Fruit fly (Drosophila melanogaster) whole organism, embryonic: Measurements from ENCODE around the gene CG43291.

Experiments
- CG10147 ChIP-seq: fragments of 200-800 bp; sonication (Bioruptor generic); optimal IDR thresholded peaks from 2 replicates; lab custom pipeline; 2019; ENCODE audit warnings: missing biosample characterization, mild to moderate bottlenecking, missing genetic modification characterization, moderate library complexity
- CG11504 ChIP-seq: fragments of 200-800 bp; sonication (Bioruptor generic); optimal IDR thresholded peaks from 3 replicates; lab custom pipeline; 2019; ENCODE audit warnings: missing biosample characterization, mild to moderate bottlenecking, missing genetic modification characterization, moderate library complexity
- CG1602 ChIP-seq: fragments of 200-800 bp; sonication (Bioruptor generic); optimal IDR thresholded peaks from 3 replicates; lab custom pipeline; 2016; ENCODE audit warnings: missing biosample characterization, missing genetic modification characterization
- CG17328 ChIP-seq: fragments of 200-800 bp; sonication (Bioruptor generic); IDR thresholded peaks from 2 replicates; pipeline ENCODE4 v1.3.6; 2022; ENCODE audit warnings: missing biosample characterization, missing genetic modification characterization
- CG18599 ChIP-seq: fragments of 200-800 bp; sonication (Bioruptor generic); optimal IDR thresholded peaks from 3 replicates; lab custom pipeline; 2017; ENCODE audit warnings: missing biosample characterization, missing genetic modification characterization, mild to moderate bottlenecking, moderate library complexity, missing genetic modification reagents
- CG18619 ChIP-seq: fragments of 200-800 bp; sonication (Bioruptor generic); optimal IDR thresholded peaks from 3 replicates; lab custom pipeline; 2017; ENCODE audit warnings: missing biosample characterization, mild to moderate bottlenecking, missing genetic modification characterization
- CG2678 ChIP-seq: fragments of 200-800 bp; sonication (Bioruptor generic); optimal IDR thresholded peaks from 3 replicates; lab custom pipeline; 2019; ENCODE audit warnings: missing biosample characterization, mild to moderate bottlenecking, missing genetic modification characterization, moderate library complexity
- CG32767 ChIP-seq: fragments of 200-800 bp; sonication (Bioruptor generic); IDR thresholded peaks from 2 replicates; pipeline ENCODE4 v1.3.6; 2022; ENCODE audit warnings: missing biosample characterization, missing genetic modification characterization
- CG3995 ChIP-seq: fragments of 200-800 bp; sonication (Bioruptor generic); optimal IDR thresholded peaks from 3 replicates; lab custom pipeline; 2016; ENCODE audit warnings: missing biosample characterization, missing genetic modification characterization
- CG4820 ChIP-seq: fragments of 200-800 bp; sonication (Bioruptor generic); optimal IDR thresholded peaks from 3 replicates; lab custom pipeline; 2016; ENCODE audit warnings: missing biosample characterization, missing genetic modification characterization
- CG6175 ChIP-seq: fragments of 200-800 bp; sonication (Bioruptor generic); IDR thresholded peaks from 3 replicates; pipeline ENCODE4 v1.3.6; 2022; ENCODE audit warnings: missing biosample characterization, missing genetic modification characterization
- CG6654 ChIP-seq: fragments of 200-800 bp; sonication (Bioruptor generic); optimal IDR thresholded peaks from 2 replicates; lab custom pipeline; 2017; ENCODE audit warnings: missing biosample characterization, mild to moderate bottlenecking, missing genetic modification characterization
- CG6689 ChIP-seq: fragments of 200-800 bp; sonication (Bioruptor generic); IDR thresholded peaks from 2 replicates; pipeline ENCODE4 v1.3.6; 2022; ENCODE audit warnings: missing biosample characterization, missing genetic modification characterization
- CG6813 ChIP-seq: fragments of 200-800 bp; sonication (Bioruptor generic); optimal IDR thresholded peaks from 2 replicates; lab custom pipeline; 2017; ENCODE audit warnings: missing biosample characterization, missing genetic modification characterization, mild to moderate bottlenecking, moderate library complexity, missing genetic modification reagents
- CG7271 ChIP-seq: fragments of 200-800 bp; sonication (Bioruptor generic); optimal IDR thresholded peaks from 2 replicates; lab custom pipeline; 2018; ENCODE audit warnings: missing biosample characterization, mild to moderate bottlenecking, missing genetic modification characterization, moderate library complexity
- CG8089 ChIP-seq: fragments of 200-800 bp; sonication (Bioruptor generic); optimal IDR thresholded peaks from 3 replicates; lab custom pipeline; 2016; ENCODE audit warnings: missing biosample characterization, missing genetic modification characterization
- CG8388 ChIP-seq: fragments of 200-800 bp; sonication (Bioruptor generic); optimal IDR thresholded peaks from 2 replicates; lab custom pipeline; 2019; ENCODE audit warnings: missing biosample characterization, mild to moderate bottlenecking, missing genetic modification characterization, moderate library complexity
- CG9932 ChIP-seq: fragments of 200-800 bp; sonication (Bioruptor generic); IDR thresholded peaks from 2 replicates; pipeline ENCODE4 v1.3.6; 2022; ENCODE audit warnings: missing biosample characterization, missing genetic modification characterization
- Camta ChIP-seq: fragments of 200-800 bp; sonication (Bioruptor generic); optimal IDR thresholded peaks from 2 replicates; lab custom pipeline; 2016; ENCODE audit warnings: missing biosample characterization, missing genetic modification characterization
- Drgx ChIP-seq: fragments of 200-800 bp; sonication (Bioruptor generic); IDR thresholded peaks from 2 replicates; pipeline ENCODE4 v1.3.6; 2022; ENCODE audit warnings: missing biosample characterization, missing genetic modification characterization
- Eip74EF ChIP-seq, 2 experiments: fragments of 200-800 bp in 1 of 2; fragments of >200 bp in 1 of 2; sonication (Bioruptor generic) in 1 of 2; optimal IDR thresholded peaks; 2 replicates each; lab custom pipeline; 2017 to 2019; ENCODE audit warnings: missing biosample characterization in 2 of 2, missing genetic modification characterization in 2 of 2, mild to moderate bottlenecking in 1 of 2, moderate library complexity in 1 of 2
- Fer1 ChIP-seq: fragments of 200-800 bp; sonication (Bioruptor generic); optimal IDR thresholded peaks from 2 replicates; lab custom pipeline; 2017; ENCODE audit warnings: missing biosample characterization, mild to moderate bottlenecking, missing genetic modification characterization
- Fer3 ChIP-seq: fragments of 200-800 bp; sonication (Bioruptor generic); optimal IDR thresholded peaks from 2 replicates; lab custom pipeline; 2018; ENCODE audit warnings: missing biosample characterization, mild to moderate bottlenecking, missing genetic modification characterization, moderate library complexity
- HHEX ChIP-seq: fragments of 200-800 bp; sonication (Bioruptor generic); optimal IDR thresholded peaks from 3 replicates; lab custom pipeline; 2017; ENCODE audit warnings: missing biosample characterization, mild to moderate bottlenecking, missing genetic modification characterization, missing genetic modification reagents
- Hmx ChIP-seq: fragments of 200-800 bp; sonication (Bioruptor generic); optimal IDR thresholded peaks from 2 replicates; lab custom pipeline; 2016; ENCODE audit warnings: missing biosample characterization, missing genetic modification characterization
- Nf-YC ChIP-seq: fragments of 200-800 bp; optimal IDR thresholded peaks from 3 replicates; lab custom pipeline; 2019; ENCODE audit warnings: missing biosample characterization, mild to moderate bottlenecking, missing genetic modification characterization, moderate library complexity
- Opbp ChIP-seq: fragments of 200-800 bp; sonication (Bioruptor generic); IDR thresholded peaks from 3 replicates; pipeline ENCODE4 v1.3.6; 2022; ENCODE audit warnings: missing biosample characterization, missing genetic modification characterization; ENCODE audit not compliant: partially characterized antibody
- Optix ChIP-seq: fragments of 200-800 bp; sonication (Bioruptor generic); IDR thresholded peaks from 3 replicates; pipeline ENCODE4 v1.3.6; 2022; ENCODE audit warnings: missing biosample characterization, missing genetic modification characterization
- Six4 ChIP-seq: fragments of 200-800 bp; sonication (Bioruptor generic); optimal IDR thresholded peaks from 2 replicates; lab custom pipeline; 2016; ENCODE audit warnings: missing biosample characterization, missing genetic modification characterization
- Spps ChIP-seq: fragments of 200-800 bp; sonication (Bioruptor generic); optimal IDR thresholded peaks from 2 replicates; lab custom pipeline; 2018; ENCODE audit warnings: missing biosample characterization, mild to moderate bottlenecking, missing genetic modification characterization
- Xbp1 ChIP-seq: fragments of 200-800 bp; sonication (Bioruptor generic); optimal IDR thresholded peaks from 3 replicates; lab custom pipeline; 2016; ENCODE audit warnings: missing biosample characterization, mild to moderate bottlenecking, missing genetic modification characterization
- bab2 ChIP-seq: fragments of 200-800 bp; sonication (Bioruptor generic); optimal IDR thresholded peaks from 2 replicates; lab custom pipeline; 2016; ENCODE audit warnings: missing biosample characterization, missing genetic modification characterization
- bowl ChIP-seq: fragments of 200-800 bp; sonication (Bioruptor generic); IDR thresholded peaks from 2 replicates; pipeline ENCODE4 v1.3.6; 2022; ENCODE audit warnings: missing biosample characterization, missing genetic modification characterization
- br ChIP-seq: fragments of >200 bp; optimal IDR thresholded peaks from 2 replicates; lab custom pipeline; 2017
- bsh ChIP-seq, 2 experiments: fragments of 200-800 bp; sonication (Bioruptor generic); optimal IDR thresholded peaks; 2 replicates each; lab custom pipeline; 2017 to 2018; ENCODE audit warnings: mild to moderate bottlenecking in 2 of 2, missing biosample characterization in 2 of 2, missing genetic modification characterization in 2 of 2, moderate library complexity in 1 of 2
- chif ChIP-seq, 2 experiments: fragments of 200-800 bp; sonication (Bioruptor generic); optimal IDR thresholded peaks; 3 replicates each; lab custom pipeline; 2016; ENCODE audit warnings: missing biosample characterization in 2 of 2, missing genetic modification characterization in 2 of 2
- dpn ChIP-seq, 2 experiments: fragments of 200-800 bp; sonication (Bioruptor generic); optimal IDR thresholded peaks; 3 replicates each; lab custom pipeline; 2016; ENCODE audit warnings: missing biosample characterization in 2 of 2, missing genetic modification characterization in 2 of 2
- eve ChIP-seq, 2 experiments: fragments of >200 bp; optimal IDR thresholded peaks; 2 replicates each; lab custom pipeline; 2017; ENCODE audit warnings: missing biosample characterization in 2 of 2, missing genetic modification characterization in 2 of 2
- gsb ChIP-seq: fragments of 200-800 bp; sonication (Bioruptor generic); IDR thresholded peaks from 2 replicates; pipeline ENCODE4 v1.3.6; 2022; ENCODE audit warnings: missing biosample characterization, missing genetic modification characterization
- jing ChIP-seq: fragments of 200-800 bp; sonication (Bioruptor generic); optimal IDR thresholded peaks from 2 replicates; lab custom pipeline; 2018; ENCODE audit warnings: missing biosample characterization, mild to moderate bottlenecking, missing genetic modification characterization
- nom ChIP-seq: fragments of 200-800 bp; sonication (Bioruptor generic); optimal IDR thresholded peaks from 2 replicates; lab custom pipeline; 2017; ENCODE audit warnings: missing biosample characterization, missing genetic modification characterization, mild to moderate bottlenecking, moderate library complexity, missing genetic modification reagents
- pan ChIP-seq, 4 experiments: fragments of >200 bp in 3 of 4; fragments of 200-800 bp in 1 of 4; sonication (Bioruptor generic) in 1 of 4; optimal IDR thresholded peaks in 3 of 4; IDR thresholded peaks in 1 of 4; 2 replicates each; pipeline versions ENCODE4 v1.3.6 to Lab custom; 2017 to 2022; ENCODE audit warnings: missing biosample characterization in 2 of 4, missing genetic modification characterization in 2 of 4, mixed read lengths in 1 of 4
- pnt ChIP-seq: fragments of 200-800 bp; sonication (Bioruptor generic); optimal IDR thresholded peaks from 3 replicates; lab custom pipeline; 2016; ENCODE audit warnings: missing biosample characterization, missing genetic modification characterization
- tap ChIP-seq: fragments of 200-800 bp; optimal IDR thresholded peaks from 3 replicates; lab custom pipeline; 2019; ENCODE audit warnings: missing biosample characterization, mild to moderate bottlenecking, missing genetic modification characterization, moderate library complexity
- tll ChIP-seq, 2 experiments: fragments of 200-800 bp in 1 of 2; fragments of >200 bp in 1 of 2; sonication (Bioruptor generic) in 1 of 2; optimal IDR thresholded peaks; 2 replicates each; lab custom pipeline; 2017 to 2019; ENCODE audit warnings: missing biosample characterization in 2 of 2, missing genetic modification characterization in 2 of 2, mild to moderate bottlenecking in 1 of 2, moderate library complexity in 1 of 2
- twi ChIP-seq: fragments of 200-800 bp; optimal IDR thresholded peaks from 2 replicates; lab custom pipeline; 2019; ENCODE audit warnings: missing biosample characterization, mild to moderate bottlenecking, missing genetic modification characterization, moderate library complexity
- vnd ChIP-seq: fragments of 200-800 bp; sonication (Bioruptor generic); IDR thresholded peaks from 3 replicates; pipeline ENCODE4 v1.3.6; 2022; ENCODE audit warnings: missing biosample characterization, missing genetic modification characterization; ENCODE audit not compliant: partially characterized antibody
- zfh1 ChIP-seq: fragments of 200-800 bp; sonication (Bioruptor generic); IDR thresholded peaks from 3 replicates; pipeline ENCODE4 v1.3.6; 2022; ENCODE audit warnings: missing biosample characterization, missing genetic modification characterization

The CG43291 gene

dm6 chr3R:14291431-14291830, 47.0 kb upstream of the CG43291 start (continued):
- no peak for TF ChIP-seq gsb (GFP tag; lab: Robert Waterston, UW)
- TF ChIP-seq CG6813, result no peak
- no peak for TF ChIP-seq br
- TF ChIP-seq Spps (tag; lab: Kevin White, UChicago), result no peak
- TF ChIP-seq vnd (GFP tag; lab: Robert Waterston, UW), result no peak
- no peak for TF ChIP-seq bab2
- peak; percentile 74 for TF ChIP-seq nom
- peak; percentile 54 for TF ChIP-seq CG11504
- TF ChIP-seq Opbp (GFP tag; lab: Robert Waterston, UW), result no peak
- no peak for TF ChIP-seq tll (GFP tag; optimal IDR thresholded peaks at IDR 0.05; lab: Kevin White, UChicago)
- TF ChIP-seq bowl, result no peak
- TF ChIP-seq Six4 (GFP tag; lab: Kevin White, UChicago), result no peak
- TF ChIP-seq pnt (GFP tag; lab: Kevin White, UChicago), result no peak
- TF ChIP-seq CG6654 (GFP tag; lab: Kevin White, UChicago), result no peak
- no peak for TF ChIP-seq CG8388
- no peak for TF ChIP-seq CG4820 (GFP tag; lab: Kevin White, UChicago)
- no peak for TF ChIP-seq CG6175 (GFP tag; lab: Robert Waterston, UW)
- no peak for TF ChIP-seq Hmx (GFP tag; lab: Kevin White, UChicago)
- no peak for TF ChIP-seq CG32767 (GFP tag; lab: Robert Waterston, UW)
- no peak for TF ChIP-seq chif (GFP tag; optimal IDR thresholded peaks at IDR 0.05; lab: Kevin White, UChicago)
- no peak for TF ChIP-seq CG7271 (tag; lab: Kevin White, UChicago)
- no peak for TF ChIP-seq jing (GFP tag; lab: Kevin White, UChicago)
- TF ChIP-seq CG8089 (GFP tag; lab: Kevin White, UChicago), result no peak
- TF ChIP-seq pan (optimal IDR thresholded peaks at IDR 0.05; lab: Kevin White, UChicago), result no peak
- no peak for TF ChIP-seq pan (GFP tag; optimal IDR thresholded peaks at IDR 0.05 in 1 of 2, IDR thresholded peaks at IDR 0.05 in 1 of 2)
- no peak for TF ChIP-seq Nf-YC (tag; lab: Kevin White, UChicago)
- TF ChIP-seq CG1602 (GFP tag; lab: Kevin White, UChicago), result no peak
- TF ChIP-seq twi (tag; lab: Kevin White, UChicago), result no peak

dm6 chr3R:14289958-14290835, 45.7 kb upstream of the CG43291 start:
- TF ChIP-seq CG18599 (GFP tag; lab: Kevin White, UChicago) (peak; percentile 51), CG10147 (GFP tag; lab: Kevin White, UChicago) (peak; percentile 17), Drgx (GFP tag; lab: Robert Waterston, UW) (peak; percentile 25; the same call in 1 of the 2 replicates), Xbp1 (GFP tag; lab: Kevin White, UChicago) (peak; percentile 24), Eip74EF (GFP tag; optimal IDR thresholded peaks at IDR 0.05; lab: Kevin White, UChicago) (peak in 1 of 2 experiments; percentile 57), CG9932 (GFP tag; lab: Robert Waterston, UW) (0 out of 2 replicates have a peak, but pooled peaks have one; percentile 4), Fer3 (tag; lab: Kevin White, UChicago) (peak; percentile 28), CG17328 (0 out of 2 replicates have a peak, but pooled peaks have one; percentile 7), CG2678 (tag; lab: Kevin White, UChicago) (peak; percentile 59), Camta (GFP tag; lab: Kevin White, UChicago) (no peak), CG18619 (GFP tag; lab: Kevin White, UChicago) (peak; percentile 11), Fer1 (GFP tag; lab: Kevin White, UChicago) (peak; percentile 61), dpn (GFP tag; optimal IDR thresholded peaks at IDR 0.05; lab: Kevin White, UChicago) (peak in 1 of 2 experiments; percentile 8), eve (GFP tag; optimal IDR thresholded peaks at IDR 0.05; lab: Kevin White, UChicago) (peak in 1 of 2 experiments; percentile 15), CG6689 (GFP tag; lab: Robert Waterston, UW) (0 out of 2 replicates have a peak, but pooled peaks have one; percentile 18), Optix (GFP tag; lab: Robert Waterston, UW) (no peak), HHEX (GFP tag; lab: Kevin White, UChicago) (peak; percentile 46), CG3995 (GFP tag; lab: Kevin White, UChicago) (no peak), zfh1 (GFP tag; lab: Robert Waterston, UW) (no peak), tap (tag; lab: Kevin White, UChicago) (no peak), bsh (GFP tag; optimal IDR thresholded peaks at IDR 0.05; lab: Kevin White, UChicago) (peak in 1 of 2 experiments; percentile 6)
